Fruit fly (Drosophila melanogaster): ENCODE results near the gene dsx.

dm6 chr3R:7973049-7973448 lies 5.8 kb upstream of the dsx start:
- no peak for TF ChIP-seq Met (GFP tag; optimal IDR thresholded peaks at IDR 0.05)
- no peak for TF ChIP-seq esn (GFP tag; optimal IDR thresholded peaks at IDR 0.05)
- no peak for TF ChIP-seq eg (GFP tag; IDR thresholded peaks at IDR 0.05)
- TF ChIP-seq Hr38 (GFP tag; optimal IDR thresholded peaks at IDR 0.05), result no peak
- no peak for TF ChIP-seq Lpt (GFP tag; optimal IDR thresholded peaks at IDR 0.05)
- no peak for TF ChIP-seq topi (GFP tag; optimal IDR thresholded peaks at IDR 0.05)
- TF ChIP-seq CG10669 (GFP tag; optimal IDR thresholded peaks at IDR 0.05), result no peak
- no peak for TF ChIP-seq salr (GFP tag; optimal IDR thresholded peaks at IDR 0.05)
- no peak for TF ChIP-seq dac (GFP tag; optimal IDR thresholded peaks at IDR 0.05)
